Fruit fly (Drosophila melanogaster) whole organism, embryonic: ENCODE data around the gene pan.

ENCODE experiments used
- CG1024 ChIP-seq: fragments of 200-800 bp; sonication (Bioruptor generic); IDR thresholded peaks from 2 replicates; pipeline ENCODE4 v1.3.6; 2022; ENCODE audit warnings: missing biosample characterization, missing genetic modification characterization
- CG10543 ChIP-seq: fragments of 200-800 bp; sonication (Bioruptor generic); optimal IDR thresholded peaks from 3 replicates; lab custom pipeline; 2017; ENCODE audit warnings: missing biosample characterization, mild to moderate bottlenecking, missing genetic modification characterization, moderate library complexity
- CG12769 ChIP-seq: fragments of 200-800 bp; sonication (Bioruptor generic); optimal IDR thresholded peaks from 2 replicates; lab custom pipeline; 2019; ENCODE audit warnings: missing biosample characterization, mild to moderate bottlenecking, missing genetic modification characterization, moderate library complexity
- CG13424 ChIP-seq: fragments of 200-800 bp; sonication (Bioruptor generic); optimal IDR thresholded peaks from 2 replicates; lab custom pipeline; 2019; ENCODE audit warnings: missing biosample characterization, mild to moderate bottlenecking, missing genetic modification characterization, moderate library complexity
- CG14667 ChIP-seq: fragments of 200-800 bp; sonication (Bioruptor generic); IDR thresholded peaks from 2 replicates; pipeline ENCODE4 v1.3.6; 2022; ENCODE audit warnings: missing biosample characterization, missing genetic modification characterization
- CG15514 ChIP-seq: fragments of 200-800 bp; sonication (Bioruptor generic); optimal IDR thresholded peaks from 3 replicates; lab custom pipeline; 2017; ENCODE audit warnings: missing biosample characterization, missing genetic modification characterization, mild to moderate bottlenecking, moderate library complexity, missing genetic modification reagents
- CG15601 ChIP-seq: fragments of 200-800 bp; sonication (Bioruptor generic); optimal IDR thresholded peaks from 3 replicates; lab custom pipeline; 2019; ENCODE audit warnings: missing biosample characterization, mild to moderate bottlenecking, missing genetic modification characterization, moderate library complexity
- CG1603 ChIP-seq: fragments of 200-800 bp; sonication (Bioruptor generic); optimal IDR thresholded peaks from 2 replicates; lab custom pipeline; 2019; ENCODE audit warnings: missing biosample characterization, mild to moderate bottlenecking, missing genetic modification characterization, moderate library complexity
- CG18619 ChIP-seq: fragments of 200-800 bp; sonication (Bioruptor generic); optimal IDR thresholded peaks from 3 replicates; lab custom pipeline; 2017; ENCODE audit warnings: missing biosample characterization, mild to moderate bottlenecking, missing genetic modification characterization
- CG30020 ChIP-seq: fragments of 200-800 bp; optimal IDR thresholded peaks from 2 replicates; lab custom pipeline; 2019; ENCODE audit warnings: missing biosample characterization, mild to moderate bottlenecking, missing genetic modification characterization, moderate library complexity
- CG33213 ChIP-seq: fragments of 200-800 bp; sonication (Bioruptor generic); optimal IDR thresholded peaks from 3 replicates; lab custom pipeline; 2016; ENCODE audit warnings: missing biosample characterization, missing genetic modification characterization
- CG7987 ChIP-seq: fragments of 200-800 bp; sonication (Bioruptor generic); optimal IDR thresholded peaks from 2 replicates; lab custom pipeline; 2018; ENCODE audit warnings: missing biosample characterization, mild to moderate bottlenecking, missing genetic modification characterization, moderate library complexity
- CG8290 ChIP-seq, 3 experiments: fragments of 200-800 bp; sonication (Bioruptor generic); optimal IDR thresholded peaks; 2 replicates each; lab custom pipeline; 2016 to 2019; ENCODE audit warnings: missing biosample characterization in 3 of 3, missing genetic modification characterization in 3 of 3, mild to moderate bottlenecking in 2 of 3, moderate library complexity in 1 of 3
- CG9932 ChIP-seq: fragments of 200-800 bp; sonication (Bioruptor generic); IDR thresholded peaks from 2 replicates; pipeline ENCODE4 v1.3.6; 2022; ENCODE audit warnings: missing biosample characterization, missing genetic modification characterization
- CoRest ChIP-seq: fragments of 200-800 bp; sonication (Bioruptor generic); optimal IDR thresholded peaks from 3 replicates; lab custom pipeline; 2018; ENCODE audit warnings: missing biosample characterization, mild to moderate bottlenecking, missing genetic modification characterization, moderate library complexity
- Doc2 ChIP-seq: fragments of 200-800 bp; sonication (Bioruptor generic); IDR thresholded peaks from 2 replicates; pipeline ENCODE4 v1.3.6; 2022; ENCODE audit warnings: missing biosample characterization, missing genetic modification characterization
- Dref ChIP-seq: fragments of 200-800 bp; sonication (Bioruptor generic); IDR thresholded peaks from 2 replicates; pipeline ENCODE4 v1.3.6; 2022; ENCODE audit warnings: missing biosample characterization, missing genetic modification characterization
- Ets97D ChIP-seq: fragments of 200-800 bp; sonication (Bioruptor generic); optimal IDR thresholded peaks from 3 replicates; lab custom pipeline; 2016; ENCODE audit warnings: missing biosample characterization, missing genetic modification characterization
- HmgZ ChIP-seq: fragments of 200-800 bp; sonication (Bioruptor generic); optimal IDR thresholded peaks from 2 replicates; lab custom pipeline; 2018; ENCODE audit warnings: missing biosample characterization, mild to moderate bottlenecking, missing genetic modification characterization
- Hmx ChIP-seq: fragments of 200-800 bp; sonication (Bioruptor generic); optimal IDR thresholded peaks from 2 replicates; lab custom pipeline; 2016; ENCODE audit warnings: missing biosample characterization, missing genetic modification characterization
- Hr39 ChIP-seq: fragments of >200 bp; optimal IDR thresholded peaks from 2 replicates; lab custom pipeline; 2017
- MBD-R2 ChIP-seq: fragments of 200-800 bp; sonication (Bioruptor generic); IDR thresholded peaks from 2 replicates; pipeline ENCODE4 v1.3.6; 2022; ENCODE audit warnings: missing biosample characterization, missing genetic modification characterization
- MTF-1 ChIP-seq: fragments of 200-800 bp; sonication (Bioruptor generic); optimal IDR thresholded peaks from 2 replicates; lab custom pipeline; 2018; ENCODE audit warnings: missing biosample characterization, mild to moderate bottlenecking, missing genetic modification characterization, borderline replicate concordance
- Myb ChIP-seq: fragments of 200-800 bp; sonication (Bioruptor generic); optimal IDR thresholded peaks from 2 replicates; lab custom pipeline; 2016; ENCODE audit warnings: missing biosample characterization, missing genetic modification characterization
- NFAT ChIP-seq: fragments of 200-800 bp; sonication (Bioruptor generic); IDR thresholded peaks from 2 replicates; pipeline ENCODE4 v1.3.6; 2022; ENCODE audit warnings: missing biosample characterization, missing genetic modification characterization
- Rfx ChIP-seq: fragments of 200-800 bp; sonication (Bioruptor generic); IDR thresholded peaks from 2 replicates; pipeline ENCODE4 v1.3.6; 2022; ENCODE audit warnings: missing biosample characterization, missing genetic modification characterization
- Xbp1 ChIP-seq: fragments of 200-800 bp; sonication (Bioruptor generic); optimal IDR thresholded peaks from 3 replicates; lab custom pipeline; 2016; ENCODE audit warnings: missing biosample characterization, mild to moderate bottlenecking, missing genetic modification characterization
- YL-1 ChIP-seq: fragments of 200-800 bp; sonication (Bioruptor generic); optimal IDR thresholded peaks from 3 replicates; lab custom pipeline; 2017; ENCODE audit warnings: missing biosample characterization, mild to moderate bottlenecking, missing genetic modification characterization
- cato ChIP-seq: fragments of 200-800 bp; sonication (Bioruptor generic); optimal IDR thresholded peaks from 2 replicates; lab custom pipeline; 2016; ENCODE audit warnings: missing biosample characterization, missing genetic modification characterization, borderline replicate concordance
- chinmo ChIP-seq: fragments of 200-800 bp; sonication (Bioruptor generic); IDR thresholded peaks from 4 replicates; pipeline ENCODE4 v1.3.6; 2022; ENCODE audit warnings: missing biosample characterization, missing genetic modification characterization; ENCODE audit not compliant: partially characterized antibody
- ci ChIP-seq: fragments of 200-800 bp; sonication (Bioruptor generic); IDR thresholded peaks from 3 replicates; pipeline ENCODE4 v1.3.6; 2022; ENCODE audit warnings: missing biosample characterization, missing genetic modification characterization
- gem ChIP-seq: fragments of 200-800 bp; sonication (Bioruptor generic); optimal IDR thresholded peaks from 2 replicates; lab custom pipeline; 2019; ENCODE audit warnings: missing biosample characterization, mild to moderate bottlenecking, missing genetic modification characterization, moderate library complexity
- grn ChIP-seq: fragments of 200-800 bp; sonication (Bioruptor generic); optimal IDR thresholded peaks from 3 replicates; lab custom pipeline; 2017; ENCODE audit warnings: missing biosample characterization, missing genetic modification characterization
- ham ChIP-seq: fragments of 200-800 bp; sonication (Bioruptor generic); IDR thresholded peaks from 2 replicates; pipeline ENCODE4 v1.3.6; 2022; ENCODE audit warnings: missing biosample characterization, missing genetic modification characterization
- hkb ChIP-seq, 2 experiments: fragments of 200-800 bp in 1 of 2; fragments of >200 bp in 1 of 2; sonication (Bioruptor generic) in 1 of 2; IDR thresholded peaks in 1 of 2; optimal IDR thresholded peaks in 1 of 2; 2 replicates each; pipeline versions ENCODE4 v1.3.6 to Lab custom; 2017 to 2022; ENCODE audit warnings: missing biosample characterization in 1 of 2, missing genetic modification characterization in 1 of 2
- ind ChIP-seq: fragments of 200-800 bp; sonication (Bioruptor generic); optimal IDR thresholded peaks from 3 replicates; lab custom pipeline; 2016; ENCODE audit warnings: missing biosample characterization, missing genetic modification characterization
- insv ChIP-seq, 2 experiments: fragments of 200-800 bp; sonication (Bioruptor generic); optimal IDR thresholded peaks; 3 replicates each; lab custom pipeline; 2016 to 2018; ENCODE audit warnings: missing biosample characterization in 2 of 2, missing genetic modification characterization in 2 of 2
- lola ChIP-seq, 3 experiments: fragments of >200 bp in 2 of 3; fragments of 200-800 bp in 1 of 3; sonication (Bioruptor generic) in 1 of 3; optimal IDR thresholded peaks; 2 replicates each; lab custom pipeline; 2017 to 2019; ENCODE audit warnings: missing biosample characterization in 3 of 3, missing genetic modification characterization in 3 of 3, mild to moderate bottlenecking in 1 of 3, moderate library complexity in 1 of 3
- mirr ChIP-seq: fragments of 200-800 bp; sonication (Bioruptor generic); optimal IDR thresholded peaks from 3 replicates; lab custom pipeline; 2018; ENCODE audit warnings: missing biosample characterization, mild to moderate bottlenecking, missing genetic modification characterization
- nmo ChIP-seq: fragments of 200-800 bp; sonication (Bioruptor generic); optimal IDR thresholded peaks from 2 replicates; lab custom pipeline; 2018; ENCODE audit warnings: missing biosample characterization, mild to moderate bottlenecking, missing genetic modification characterization, moderate library complexity
- p53 ChIP-seq: fragments of 200-800 bp; sonication (Bioruptor generic); optimal IDR thresholded peaks from 2 replicates; lab custom pipeline; 2016; ENCODE audit warnings: missing biosample characterization, missing genetic modification characterization
- pfk ChIP-seq: fragments of 200-800 bp; sonication (Bioruptor generic); optimal IDR thresholded peaks from 2 replicates; lab custom pipeline; 2018; ENCODE audit warnings: missing biosample characterization, mild to moderate bottlenecking, missing genetic modification characterization, moderate library complexity
- pzg ChIP-seq: fragments of 200-800 bp; sonication (Bioruptor generic); optimal IDR thresholded peaks from 3 replicates; lab custom pipeline; 2018; ENCODE audit warnings: missing biosample characterization, mild to moderate bottlenecking, missing genetic modification characterization, moderate library complexity
- sens ChIP-seq: fragments of 200-800 bp; sonication (Bioruptor generic); peaks from one replicate; lab custom pipeline; 2016; ENCODE audit warnings: missing biosample characterization, missing genetic modification characterization
- stwl ChIP-seq: fragments of 200-800 bp; sonication (Bioruptor generic); optimal IDR thresholded peaks from 3 replicates; lab custom pipeline; 2018; ENCODE audit warnings: missing biosample characterization, mild to moderate bottlenecking, missing genetic modification characterization, moderate library complexity
- toy ChIP-seq: fragments of 200-800 bp; sonication (Bioruptor generic); IDR thresholded peaks from 2 replicates; pipeline ENCODE4 v1.3.6; 2022; ENCODE audit warnings: missing biosample characterization, missing genetic modification characterization
- vvl ChIP-seq: fragments of 200-800 bp; sonication (Bioruptor generic); IDR thresholded peaks from 2 replicates; pipeline ENCODE4 v1.3.6; 2022; ENCODE audit warnings: missing biosample characterization, missing genetic modification characterization
- wek ChIP-seq: fragments of 200-800 bp; sonication (Bioruptor generic); optimal IDR thresholded peaks from 3 replicates; lab custom pipeline; 2018; ENCODE audit warnings: missing biosample characterization, mild to moderate bottlenecking, missing genetic modification characterization, moderate library complexity

Gene pan

dm6 chr4:68184-68948 lies 760 bp upstream of the pan start (continued):
- TF ChIP-seq cato (GFP tag; lab: Kevin White, UChicago) (no peak), sens (peak; percentile 39), CG14667 (GFP tag; lab: Robert Waterston, UW) (no peak), stwl (tag; lab: Kevin White, UChicago) (peak; percentile 62), ci (GFP tag; lab: Robert Waterston, UW) (no peak), Hmx (GFP tag; lab: Kevin White, UChicago) (no peak), CG13424 (tag; lab: Kevin White, UChicago) (peak; percentile 23), mirr (GFP tag; lab: Kevin White, UChicago) (peak; percentile 36), lola (GFP tag; optimal IDR thresholded peaks at IDR 0.05; lab: Kevin White, UChicago) (peak in 1 of 3 experiments; percentile 51), toy (GFP tag; lab: Robert Waterston, UW) (no peak), ind (no peak), NFAT (GFP tag; lab: Robert Waterston, UW) (no peak), CoRest (peak; percentile 25), insv (GFP tag; optimal IDR thresholded peaks at IDR 0.05; lab: Kevin White, UChicago) (peak in 1 of 2 experiments; percentile 75), vvl (GFP tag; lab: Robert Waterston, UW) (peak; percentile 55; the same call in 1 of the 2 replicates), nmo (GFP tag; lab: Kevin White, UChicago) (no peak), CG15601 (peak; percentile 5), gem (tag; lab: Kevin White, UChicago) (no peak), Ets97D (GFP tag; lab: Kevin White, UChicago) (peak; percentile 57), hkb (optimal IDR thresholded peaks at IDR 0.05; lab: Kevin White, UChicago) (no peak), hkb (GFP tag; IDR thresholded peaks at IDR 0.05; lab: Robert Waterston, UW) (0 out of 2 replicates have a peak, but pooled peaks have one; percentile 18), Doc2 (no peak), YL-1 (GFP tag; lab: Kevin White, UChicago) (no peak), CG12769 (tag; lab: Kevin White, UChicago) (peak; percentile 44), CG1603 (tag; lab: Kevin White, UChicago) (peak; percentile 63), Dref (GFP tag; lab: Robert Waterston, UW) (peak; percentile 58), chinmo (no peak), Xbp1 (GFP tag; lab: Kevin White, UChicago) (peak; percentile 42), CG9932 (no peak), CG30020 (tag; lab: Kevin White, UChicago) (peak; percentile 93), Rfx (GFP tag; lab: Robert Waterston, UW) (no peak), grn (no peak), MBD-R2 (no peak), CG1024 (GFP tag; lab: Robert Waterston, UW) (no peak; the same call in 1 of the 2 replicates), ham (GFP tag; lab: Robert Waterston, UW) (no peak), wek (no peak), pzg (GFP tag; lab: Kevin White, UChicago) (peak; percentile 78), CG10543 (peak; percentile 8), CG18619 (GFP tag; lab: Kevin White, UChicago) (no peak), HmgZ (tag; lab: Kevin White, UChicago) (peak; percentile 67), MTF-1 (no peak), Hr39 (lab: Kevin White, UChicago) (no peak), Myb (peak; percentile 41), CG7987 (GFP tag; lab: Kevin White, UChicago) (peak; percentile 63), p53 (GFP tag; lab: Kevin White, UChicago) (no peak), pfk (GFP tag; lab: Kevin White, UChicago) (peak; percentile 15), CG8290 (GFP tag; optimal IDR thresholded peaks at IDR 0.05; lab: Kevin White, UChicago) (peak; percentile 29), CG8290 (tag; optimal IDR thresholded peaks at IDR 0.05; lab: Kevin White, UChicago) (peak in 1 of 2 experiments; percentile 88), CG15514 (GFP tag; lab: Kevin White, UChicago) (peak; percentile 77), CG33213 (peak; percentile 85)
